Fruit fly (Drosophila melanogaster) whole organism, pupa: Measurements from ENCODE around the gene pn.

Source experiments
- CG12605 ChIP-seq: fragments of 200-800 bp; sonication (Bioruptor generic); IDR thresholded peaks from 2 replicates; pipeline ENCODE4 v1.3.6; 2022; ENCODE audit warnings: missing biosample characterization, missing genetic modification characterization
- CG17806 ChIP-seq: fragments of 200-800 bp; sonication (Bioruptor generic); optimal IDR thresholded peaks from 2 replicates; lab custom pipeline; 2018; ENCODE audit warnings: missing biosample characterization, mild to moderate bottlenecking, missing genetic modification characterization, moderate library complexity
- CG32121 ChIP-seq: fragments of 200-800 bp; sonication (Bioruptor generic); IDR thresholded peaks from 2 replicates; pipeline ENCODE4 v1.3.6; 2022; ENCODE audit warnings: missing biosample characterization, missing genetic modification characterization
- CG4496 ChIP-seq: fragments of 200-800 bp; sonication (Bioruptor generic); IDR thresholded peaks from 3 replicates; pipeline ENCODE4 v1.3.6; 2022; ENCODE audit warnings: missing biosample characterization, missing genetic modification characterization
- CG8301 ChIP-seq: fragments of 200-800 bp; sonication (Bioruptor generic); optimal IDR thresholded peaks from 2 replicates; lab custom pipeline; 2018; ENCODE audit warnings: missing biosample characterization, mild to moderate bottlenecking, missing genetic modification characterization
- CG9948 ChIP-seq: fragments of 200-800 bp; sonication (Bioruptor generic); optimal IDR thresholded peaks from 2 replicates; lab custom pipeline; 2018; ENCODE audit warnings: missing biosample characterization, mild to moderate bottlenecking, missing genetic modification characterization, moderate library complexity
- Ets98B ChIP-seq: fragments of 200-800 bp; sonication (Bioruptor generic); IDR thresholded peaks from 2 replicates; pipeline ENCODE4 v1.3.6; 2022; ENCODE audit warnings: missing biosample characterization, missing genetic modification characterization

dm6 chrX:2197414-2198271, 16.6 kb downstream of the pn start:
- TF ChIP-seq CG4496 (no peak), CG8301 (tag; lab: Kevin White, UChicago) (no peak), CG32121 (GFP tag; lab: Robert Waterston, UW) (no peak), Ets98B (peak; percentile 11; the same call in 1 of the 2 replicates), CG9948 (tag; lab: Kevin White, UChicago) (no peak), CG17806 (no peak), CG12605 (GFP tag; lab: Robert Waterston, UW) (no peak)
